Fruit fly (Drosophila melanogaster): Measurements from ENCODE around the gene CG8369.

- TF ChIP-seq ss (GFP tag; optimal IDR thresholded peaks at IDR 0.05) (no peak), Sox15 (GFP tag; optimal IDR thresholded peaks at IDR 0.05) (no peak), achi (GFP tag; optimal IDR thresholded peaks at IDR 0.05) (no peak), Ets96B (tag; optimal IDR thresholded peaks at IDR 0.05) (no peak), CG6854 (GFP tag; optimal IDR thresholded peaks at IDR 0.05) (no peak), Hr39 (GFP tag; optimal IDR thresholded peaks at IDR 0.05) (no peak), eg (GFP tag; IDR thresholded peaks at IDR 0.05) (no peak), fkh (GFP tag; optimal IDR thresholded peaks at IDR 0.05) (no peak), fd85E (GFP tag; optimal IDR thresholded peaks at IDR 0.05) (no peak), Gug (GFP tag; IDR thresholded peaks at IDR 0.05) (no peak)
Measured at dm6 chr3R:8780689-8781088, 41.1 kb upstream of the CG8369 start, which contains the start of gene CG33189.

All from whole organism, prepupa.